Fruit fly (Drosophila melanogaster) whole organism, larva: Measurements from ENCODE around the gene CG5421.

Experiments
- noc ChIP-seq: fragments of 200-800 bp; sonication (Bioruptor generic); optimal IDR thresholded peaks from 3 replicates; lab custom pipeline; 2019; ENCODE audit warnings: missing biosample characterization, mild to moderate bottlenecking, missing genetic modification characterization, moderate library complexity

Gene CG5421

DNA sequence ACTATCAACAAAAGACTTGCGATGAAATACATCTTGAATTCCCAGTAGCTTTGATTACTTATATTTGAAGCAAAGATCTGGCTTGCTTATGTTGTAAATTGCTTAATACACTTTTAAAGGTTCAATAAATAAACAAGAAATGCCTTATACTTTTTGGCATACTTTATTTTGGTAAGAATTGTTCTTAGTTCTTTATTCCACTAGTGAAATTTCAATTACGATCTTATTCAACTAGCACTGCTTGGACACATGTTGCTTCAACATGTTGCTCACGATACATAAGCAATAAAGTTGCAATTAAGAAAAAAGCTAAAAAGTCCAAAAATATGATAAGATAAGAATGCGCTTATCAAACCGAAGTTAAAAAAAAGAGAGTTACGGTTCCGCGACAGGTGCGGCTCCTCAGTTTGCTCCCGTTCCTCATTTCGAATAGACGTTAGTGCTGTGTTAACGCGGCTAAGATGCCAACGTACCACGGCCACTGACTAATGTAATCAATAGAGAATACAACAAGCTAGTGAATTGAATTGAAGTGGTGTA, at the start of gene CG5421, which contains the start of gene Oatp33Eb:
TSS of gene CG5421 (minus strand) at position 51 of the 540 bp plus-strand sequence.
TSS of gene Oatp33Eb (plus strand) at position 403 of the 540 bp plus-strand sequence.
- no peak for TF ChIP-seq noc (tag; lab: Kevin White, UChicago)

DNA sequence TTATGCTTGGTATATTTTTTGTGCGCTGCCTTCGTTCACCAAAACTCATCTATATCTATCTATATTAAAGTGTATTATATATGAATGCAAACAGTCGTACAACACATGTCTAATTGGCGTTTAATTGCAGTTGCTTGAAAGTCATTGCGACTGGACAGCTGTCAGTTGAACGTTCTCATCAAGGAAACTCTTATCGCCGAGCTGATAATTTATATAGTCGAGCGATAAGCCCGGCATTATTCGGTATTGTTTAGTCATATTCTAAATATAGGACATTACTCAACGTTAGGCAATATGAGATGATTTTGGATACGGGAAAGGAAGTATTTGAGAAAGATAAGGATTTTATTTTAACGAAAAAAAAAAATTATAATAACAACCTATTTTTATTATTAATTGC, 47.3 kb upstream of the CG5421 start:
- no peak for TF ChIP-seq noc (tag; lab: Kevin White, UChicago)

DNA sequence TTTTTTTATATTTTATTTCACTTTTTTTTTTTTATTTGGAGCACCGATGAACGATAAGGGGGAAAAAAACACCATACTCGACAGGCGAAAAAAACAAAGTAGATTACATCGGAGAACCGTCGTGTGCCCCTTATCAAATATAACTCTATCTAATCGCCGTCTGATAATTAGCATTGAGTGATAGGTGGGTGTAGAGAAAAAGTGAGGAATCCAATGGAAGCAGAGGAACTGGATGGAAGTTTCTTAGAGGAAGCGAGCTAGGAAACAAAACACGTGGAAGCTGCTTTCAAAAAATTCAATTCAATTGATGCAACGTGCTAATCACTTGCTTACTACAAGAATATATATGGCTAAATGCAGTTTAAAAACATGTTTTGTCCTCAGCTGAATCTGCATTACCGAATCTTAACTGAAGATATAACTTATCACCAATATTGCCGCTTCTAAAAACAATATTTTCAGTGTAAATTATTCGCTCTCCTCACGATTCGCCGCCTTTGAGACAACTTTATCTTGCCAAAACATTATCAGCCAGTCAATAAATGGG, 45.9 kb upstream of the CG5421 start:
- peak; percentile 81 for TF ChIP-seq noc (tag; lab: Kevin White, UChicago)

DNA sequence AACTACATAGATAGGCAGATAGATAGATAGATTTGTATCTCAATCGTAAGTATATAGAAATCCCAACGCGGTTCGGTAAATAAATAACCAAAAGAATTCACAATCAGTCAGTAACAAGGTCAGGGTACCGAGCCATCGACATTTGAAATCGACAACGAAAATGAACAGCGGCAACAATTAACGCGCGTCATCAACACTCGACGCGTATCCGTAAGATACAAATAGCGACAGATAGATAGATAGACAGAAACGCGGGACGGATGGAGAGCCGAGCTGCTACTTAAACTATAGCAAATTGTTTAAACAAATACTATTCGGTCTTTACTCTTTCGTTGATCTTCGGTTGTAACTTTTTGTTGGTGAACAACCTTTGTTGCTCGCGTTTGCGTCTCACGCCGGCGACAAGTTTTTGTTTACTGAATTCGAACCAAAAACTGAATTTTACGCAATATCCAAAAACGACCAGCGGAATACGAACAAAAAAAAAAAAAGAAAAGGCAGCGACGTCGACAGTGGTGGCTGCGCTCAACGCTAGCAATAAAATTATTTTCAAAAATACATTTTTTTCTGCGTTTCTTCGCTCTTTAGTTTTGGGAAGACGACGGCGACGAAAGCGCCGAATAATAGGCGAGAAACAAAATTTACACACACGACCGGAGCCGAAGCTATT, 45.3 kb upstream of the CG5421 start:
- TF ChIP-seq noc (tag; lab: Kevin White, UChicago): no peak

DNA sequence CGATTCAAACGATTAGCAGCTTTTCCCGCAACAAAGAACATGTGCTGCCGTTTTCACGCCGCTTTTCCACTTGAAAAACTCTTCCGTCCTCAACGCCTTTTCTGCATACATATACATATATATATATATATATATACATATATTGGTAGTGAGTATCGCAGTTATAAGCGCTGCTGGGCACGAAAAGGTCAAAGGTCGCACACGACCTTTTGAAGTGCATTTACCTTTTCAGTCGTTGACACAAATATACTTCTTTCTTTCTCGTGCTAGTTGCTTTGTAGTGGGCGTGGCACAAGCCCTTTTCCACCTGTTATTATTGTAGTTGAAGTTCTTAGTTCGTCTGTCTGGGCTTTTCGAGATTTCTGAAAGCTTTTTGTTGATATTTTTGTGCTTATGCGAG, 41.5 kb upstream of the CG5421 start:
- TF ChIP-seq noc (tag; lab: Kevin White, UChicago): no peak

DNA sequence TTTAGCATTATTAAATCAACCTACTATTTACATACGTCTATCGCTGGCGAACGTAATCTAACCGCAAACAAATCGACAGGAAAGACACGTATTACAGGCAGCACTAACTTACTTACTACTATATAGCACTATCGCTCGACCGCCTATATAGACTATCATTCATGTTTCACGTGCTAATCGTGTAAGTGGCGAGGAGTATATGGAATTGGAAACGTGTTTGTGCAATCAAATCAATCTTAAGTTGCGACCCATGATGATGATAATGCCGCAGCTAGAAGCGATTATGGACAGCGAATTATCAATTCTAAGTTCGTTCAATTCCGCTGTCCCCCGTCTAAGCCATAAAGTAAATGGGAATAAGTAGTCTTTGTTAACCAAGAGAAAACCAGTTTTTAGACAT, 39.9 kb upstream of the CG5421 start:
- no peak for TF ChIP-seq noc (tag; lab: Kevin White, UChicago)

DNA sequence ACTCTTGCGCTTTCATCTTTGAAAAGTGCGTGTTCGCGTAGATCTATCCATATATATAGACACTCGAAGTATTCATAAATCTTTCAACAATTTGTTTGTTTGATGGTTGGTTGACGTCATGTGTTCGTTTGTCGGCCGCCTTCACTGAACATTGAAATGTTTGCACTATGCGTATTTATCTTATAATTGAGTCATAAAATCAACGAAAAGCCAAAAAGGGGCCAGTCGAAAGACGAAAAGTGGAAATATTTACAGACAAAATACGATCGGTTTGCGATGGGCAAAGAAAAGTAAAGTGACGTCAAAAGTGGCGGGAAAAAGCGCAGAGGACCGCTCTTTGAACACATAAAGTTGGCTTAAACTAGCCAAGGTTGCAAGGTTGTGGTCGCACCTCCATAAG, 39.4 kb upstream of the CG5421 start:
- TF ChIP-seq noc (tag; lab: Kevin White, UChicago): no peak

DNA sequence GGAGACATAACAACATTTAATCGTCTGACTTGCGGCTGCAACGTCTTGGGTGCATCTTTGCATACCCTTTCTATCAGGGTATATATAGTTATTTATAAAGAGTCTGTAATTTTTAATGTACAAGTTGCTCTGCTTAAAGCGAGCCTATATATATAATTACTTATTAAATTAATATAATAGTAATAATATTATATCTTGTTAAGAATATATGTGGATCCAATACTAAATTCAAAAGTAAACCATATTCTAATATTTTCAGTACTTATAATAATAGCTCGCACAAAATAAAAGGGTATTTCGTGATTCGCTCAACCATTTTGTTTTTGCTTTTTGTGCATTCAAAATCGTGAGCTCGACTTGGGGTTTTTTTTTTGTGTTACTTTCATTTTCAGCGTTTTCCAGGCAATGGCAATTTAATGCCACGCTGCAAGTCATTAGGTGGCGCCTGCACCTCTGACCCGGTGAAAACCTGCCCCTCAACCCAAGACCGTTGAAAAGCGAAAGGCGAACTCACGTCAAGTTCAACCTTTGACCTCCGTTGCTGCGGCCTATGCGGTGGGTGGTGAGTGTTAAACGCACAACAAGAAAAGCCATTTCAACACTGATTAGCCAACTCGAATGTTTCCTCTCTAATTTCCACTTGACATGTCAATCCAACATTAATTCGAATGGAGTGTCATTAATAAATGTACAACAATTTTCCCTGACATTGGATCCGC, 38.1 kb upstream of the CG5421 start:
- TF ChIP-seq noc (tag; lab: Kevin White, UChicago): no peak

DNA sequence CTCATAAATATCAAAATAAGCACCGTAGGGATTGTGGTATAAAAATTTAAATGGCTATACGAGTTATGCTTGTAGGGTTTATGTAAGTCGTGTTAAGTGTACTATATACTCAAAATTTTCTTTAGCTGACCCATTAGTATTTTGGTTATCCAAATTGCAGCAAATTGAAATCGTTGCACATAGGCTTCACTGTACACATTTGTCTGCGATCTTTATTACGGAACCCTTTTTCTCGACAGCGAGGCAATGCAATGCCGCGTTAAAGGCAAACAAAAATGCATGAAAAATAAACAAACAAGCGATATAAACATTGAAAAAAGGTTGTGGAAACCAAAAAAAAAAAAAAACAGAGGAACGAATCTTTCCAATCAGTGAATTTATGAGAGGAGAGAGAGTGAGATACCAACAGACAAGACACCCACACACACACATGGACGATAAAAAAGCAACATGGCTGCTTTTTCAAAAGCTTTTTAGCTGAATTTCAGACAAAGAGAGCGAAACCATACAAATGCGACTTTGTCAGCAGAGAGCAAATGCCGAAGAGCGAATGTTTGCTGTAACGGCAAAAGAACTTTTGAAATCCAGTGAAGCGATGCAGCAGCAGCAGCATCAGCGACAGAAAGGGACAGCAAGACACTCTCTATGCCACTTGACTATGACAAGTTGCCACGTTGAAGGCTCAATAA, 36.1 kb upstream of the CG5421 start:
- TF ChIP-seq noc (tag; lab: Kevin White, UChicago): peak; percentile 85

DNA sequence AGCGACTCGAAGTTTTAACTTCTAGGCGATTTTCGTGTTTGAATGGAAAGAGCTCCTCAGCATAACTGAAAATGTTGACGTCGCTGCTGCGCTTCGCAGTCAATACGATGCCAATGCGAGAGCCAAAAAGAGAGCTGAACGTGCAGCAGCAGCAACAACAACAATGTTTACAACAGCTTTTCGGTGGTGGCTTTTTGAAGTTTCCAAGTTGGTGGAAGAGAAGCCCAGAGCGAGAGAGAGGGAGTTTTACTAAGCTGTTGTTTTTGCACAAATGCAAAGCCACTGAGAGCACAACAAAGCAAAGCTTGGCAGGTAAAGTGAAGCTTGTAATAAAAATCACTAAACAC, 35.6 kb upstream of the CG5421 start:
- no peak for TF ChIP-seq noc (tag; lab: Kevin White, UChicago)

DNA sequence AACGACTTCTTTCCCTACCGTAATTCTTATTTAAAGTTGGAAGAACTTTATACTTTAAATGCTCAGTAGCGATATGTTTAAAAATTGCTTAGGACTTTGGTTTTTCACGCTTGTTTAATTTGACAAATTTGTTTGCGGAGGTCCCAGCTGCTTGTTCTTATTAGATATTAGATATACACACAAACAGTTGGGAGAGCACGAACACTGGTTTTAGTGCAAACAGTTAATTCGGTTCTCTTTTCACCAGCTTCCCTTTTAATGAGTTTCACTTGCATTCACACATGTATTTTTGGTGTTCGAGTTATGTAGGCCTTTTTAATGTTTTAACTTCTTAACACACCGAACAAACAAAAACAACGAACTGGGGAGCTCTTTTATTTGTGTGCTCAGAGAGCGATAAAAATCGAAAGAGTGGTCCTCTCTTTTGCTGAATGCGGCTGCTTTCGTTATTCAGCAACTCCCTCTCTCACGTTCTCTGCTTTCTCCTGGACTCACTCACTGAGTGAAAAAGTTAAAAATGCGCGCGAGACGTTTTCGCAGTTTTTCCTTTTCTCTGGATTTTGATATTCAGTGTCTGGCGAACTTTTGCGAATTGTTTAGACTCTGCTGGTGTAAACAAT, 34.9 kb upstream of the CG5421 start:
- TF ChIP-seq noc (tag; lab: Kevin White, UChicago): no peak

DNA sequence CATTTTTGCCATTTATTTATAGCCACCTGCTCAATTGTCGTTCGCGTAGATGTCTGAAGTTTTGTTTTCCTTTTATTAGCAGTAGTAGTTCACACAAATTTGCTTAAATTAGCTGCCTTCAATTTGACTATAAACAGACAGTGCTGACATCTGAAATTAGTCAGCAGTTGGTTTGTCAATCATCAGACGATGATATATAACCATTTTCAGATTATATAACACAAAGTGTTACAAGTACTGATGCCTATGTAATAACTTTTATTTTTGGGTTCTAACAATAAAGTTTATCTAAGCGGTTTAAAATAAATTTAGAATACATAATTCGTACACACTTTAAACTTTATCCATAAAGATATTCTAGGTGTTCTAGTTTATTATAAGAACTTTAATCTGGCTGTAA, 33.8 kb upstream of the CG5421 start:
- TF ChIP-seq noc (tag; lab: Kevin White, UChicago): no peak

DNA sequence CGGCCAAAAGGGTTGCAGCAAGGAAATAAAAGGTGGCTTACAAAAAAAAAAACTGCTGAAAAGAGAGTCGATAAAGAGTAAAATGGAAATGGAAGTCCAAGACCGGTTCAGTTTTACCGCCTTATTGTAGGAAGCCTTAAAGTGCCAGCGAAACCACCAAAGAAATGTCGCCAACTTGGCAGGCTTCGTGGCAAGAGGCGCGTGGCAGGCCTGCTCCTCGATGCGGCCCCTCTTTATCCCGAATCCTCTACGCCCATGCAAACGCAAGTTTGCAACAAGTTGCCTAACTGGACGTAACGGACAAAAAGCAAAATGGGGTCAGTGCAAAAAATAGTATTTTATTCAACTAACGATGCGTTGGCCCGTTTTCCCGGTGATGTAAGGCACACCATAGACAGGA, 32.9 kb upstream of the CG5421 start:
- no peak for TF ChIP-seq noc (tag; lab: Kevin White, UChicago)

DNA sequence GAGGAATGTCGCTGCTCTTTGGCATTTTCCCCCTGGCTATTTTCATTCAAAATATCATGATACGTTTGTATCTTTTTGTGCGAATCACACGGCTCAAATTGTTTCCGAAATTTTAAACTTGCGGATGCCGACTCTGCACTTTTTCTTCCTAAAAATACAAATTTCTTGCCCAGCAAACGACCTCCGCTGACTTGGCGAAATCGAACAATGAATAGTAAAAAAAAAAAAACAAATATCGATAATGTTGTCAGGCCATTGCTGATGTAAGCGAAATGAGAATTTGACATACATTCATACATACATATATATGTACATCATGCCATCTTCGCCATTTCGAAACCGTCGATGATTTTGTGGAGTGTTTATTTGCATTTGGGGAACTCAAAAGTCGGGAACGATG, 32.1 kb upstream of the CG5421 start:
- no peak for TF ChIP-seq noc (tag; lab: Kevin White, UChicago)

DNA sequence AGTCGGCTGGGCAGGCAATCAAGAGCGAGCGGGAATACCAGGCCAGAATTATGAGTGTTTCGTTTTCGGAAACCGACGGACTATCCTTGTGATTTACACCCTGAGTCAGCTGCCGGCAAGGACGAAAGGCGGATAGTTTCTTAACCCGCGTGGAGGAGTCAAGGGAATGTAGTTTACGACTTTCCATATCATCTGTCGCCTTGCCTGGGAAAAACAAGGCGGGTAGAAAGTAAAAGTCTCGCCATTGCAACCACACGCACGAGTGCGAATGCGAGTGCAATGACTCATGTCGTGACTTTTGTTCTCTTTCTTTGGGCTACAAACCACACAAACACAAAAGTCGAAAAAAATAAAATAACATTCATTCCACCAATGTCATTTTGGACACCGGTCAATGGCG, 30.6 kb upstream of the CG5421 start:
- no peak for TF ChIP-seq noc (tag; lab: Kevin White, UChicago)

DNA sequence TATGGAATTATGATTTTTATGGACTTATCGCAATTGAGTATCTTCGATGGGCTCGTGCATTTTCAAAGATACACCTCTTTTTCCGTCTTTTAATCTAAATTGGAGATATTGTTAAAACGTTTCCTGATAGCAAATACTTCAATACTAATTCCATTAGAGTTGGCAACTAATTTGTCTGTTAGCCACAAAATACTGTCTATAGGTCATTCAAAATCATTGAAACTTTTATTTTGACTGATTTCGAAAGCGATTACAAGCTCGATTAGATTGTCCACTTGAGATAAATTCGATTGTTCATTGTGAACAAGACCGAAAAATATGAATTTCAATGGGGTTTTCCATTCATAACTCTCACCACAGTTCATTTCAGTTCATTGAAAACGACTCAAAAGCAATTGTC, 28.2 kb upstream of the CG5421 start:
- no peak for TF ChIP-seq noc (tag; lab: Kevin White, UChicago)
